Worm (Caenorhabditis elegans): ENCODE measurements around the gene R04A9.6.

The R04A9.6 gene

DNA sequence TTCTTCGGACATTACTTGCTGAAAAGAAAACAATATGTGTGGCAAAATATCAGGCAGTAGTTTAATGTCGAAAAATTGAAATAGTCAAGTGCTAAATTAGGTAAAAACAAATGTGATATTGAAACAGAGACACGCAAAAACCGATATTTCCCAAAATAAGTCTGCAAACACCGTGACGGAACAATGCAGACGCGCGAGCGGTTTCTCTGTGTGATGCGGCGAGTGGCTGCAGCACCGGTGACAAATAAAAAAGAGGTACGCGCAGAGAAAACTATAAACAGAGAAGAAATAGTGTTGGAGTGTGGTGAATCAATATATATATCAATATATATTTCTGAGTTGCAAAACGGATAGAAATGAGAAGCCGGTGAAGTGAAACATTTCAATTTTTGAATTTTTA is 14.7 kb upstream of the R04A9.6 start, which contains the start of gene ife-2 (continued):
- TF ChIP-seq lsy-12 (tag; optimal IDR thresholded peaks at IDR 0.05): no peak
- TF ChIP-seq nfya-1 (tag; optimal IDR thresholded peaks at IDR 0.05; ENCODE audit: insufficient read depth): peak; percentile 97
- no peak for TF ChIP-seq nhr-11 (tag; optimal IDR thresholded peaks at IDR 0.05)
- TF ChIP-seq nhr-43 (tag; optimal IDR thresholded peaks at IDR 0.05; ENCODE audit: poor library complexity, severe bottlenecking): peak; percentile 67
- no peak for TF ChIP-seq sea-2 (GFP tag; optimal IDR thresholded peaks at IDR 0.05)
- TF ChIP-seq mdl-1 (tag; optimal IDR thresholded peaks at IDR 0.05): no peak
- peak; percentile 5 for TF ChIP-seq skn-1 (tag; optimal IDR thresholded peaks at IDR 0.05)
- no peak for TF ChIP-seq nhr-28 (tag; optimal IDR thresholded peaks at IDR 0.05)
- no peak for TF ChIP-seq daf-12 (tag; optimal IDR thresholded peaks at IDR 0.05)
- peak; percentile 52 for TF ChIP-seq elt-2 (tag; optimal IDR thresholded peaks at IDR 0.05)
- TF ChIP-seq eor-1 (tag; optimal IDR thresholded peaks at IDR 0.05): no peak
- TF ChIP-seq nhr-237 (tag; optimal IDR thresholded peaks at IDR 0.05): no peak
- peak; percentile 81 for TF ChIP-seq hmg-11 (tag; optimal IDR thresholded peaks at IDR 0.05)

DNA sequence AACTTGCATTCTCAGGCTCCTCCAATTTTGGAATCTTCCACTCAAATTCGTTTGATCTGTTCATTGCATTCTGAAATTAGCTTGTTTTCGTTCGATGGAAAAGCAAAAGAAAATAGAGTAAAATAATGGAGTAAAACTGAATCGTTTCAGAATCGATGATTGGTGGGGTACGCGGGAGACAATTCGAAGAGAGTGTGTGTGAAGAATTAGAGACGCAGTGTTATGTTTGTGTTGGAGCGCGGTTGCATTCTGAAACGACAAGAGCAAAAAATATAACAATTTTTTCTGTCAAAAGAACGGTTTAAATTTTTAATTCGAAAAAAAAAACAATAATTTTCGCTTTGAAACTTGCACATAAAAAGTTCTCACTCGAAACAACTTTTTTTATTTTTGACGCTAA is 8.6 kb upstream of the R04A9.6 start, which contains the start of gene ceh-93:
Gene ceh-93 (minus strand): TSS at position 70 of the 400 bp plus-strand sequence.
- TF ChIP-seq ZK546.5 (tag; optimal IDR thresholded peaks at IDR 0.05) (no peak), nhr-11 (tag; optimal IDR thresholded peaks at IDR 0.05) (no peak), nhr-25 (tag; optimal IDR thresholded peaks at IDR 0.05) (no peak), hmg-11 (tag; optimal IDR thresholded peaks at IDR 0.05) (peak; percentile 43), nfya-1 (tag; optimal IDR thresholded peaks at IDR 0.05; ENCODE audit: insufficient read depth) (peak; percentile 97), tbx-2 (tag; optimal IDR thresholded peaks at IDR 0.05) (no peak), unc-62 (GFP tag; optimal IDR thresholded peaks at IDR 0.05) (no peak), nhr-12 (tag; optimal IDR thresholded peaks at IDR 0.05) (no peak), ceh-82 (tag; optimal IDR thresholded peaks at IDR 0.05) (no peak), lin-15B (tag; optimal IDR thresholded peaks at IDR 0.05) (peak; percentile 37)

DNA sequence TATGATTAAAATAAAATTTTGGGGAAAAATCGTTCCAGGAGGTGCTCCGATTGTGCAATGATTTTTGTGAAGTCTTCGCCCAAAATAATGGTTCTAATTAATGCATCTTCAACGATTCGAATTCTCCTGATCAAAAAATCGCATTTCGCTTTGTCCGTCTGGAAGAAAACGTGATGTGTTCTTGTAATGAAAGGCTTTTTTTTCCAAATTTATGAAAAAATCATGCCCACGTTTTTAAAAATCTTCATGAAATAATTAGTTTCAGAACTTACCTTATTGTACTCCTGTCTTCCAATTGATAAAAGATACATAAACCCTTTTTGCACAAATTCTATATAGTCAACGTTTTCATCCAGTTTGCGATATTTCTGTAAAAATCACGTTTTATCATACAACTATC is 7.8 kb upstream of the R04A9.6 start:
- TF ChIP-seq tbx-2 (tag; optimal IDR thresholded peaks at IDR 0.05) (no peak), fkh-10 (GFP tag; optimal IDR thresholded peaks at IDR 0.05) (no peak), R02D3.7 (tag; optimal IDR thresholded peaks at IDR 0.05) (no peak), elt-2 (tag; optimal IDR thresholded peaks at IDR 0.05) (no peak), nhr-23 (tag; optimal IDR thresholded peaks at IDR 0.05) (no peak), unc-39 (tag; optimal IDR thresholded peaks at IDR 0.05) (no peak), nhr-28 (tag; optimal IDR thresholded peaks at IDR 0.05) (no peak)

DNA sequence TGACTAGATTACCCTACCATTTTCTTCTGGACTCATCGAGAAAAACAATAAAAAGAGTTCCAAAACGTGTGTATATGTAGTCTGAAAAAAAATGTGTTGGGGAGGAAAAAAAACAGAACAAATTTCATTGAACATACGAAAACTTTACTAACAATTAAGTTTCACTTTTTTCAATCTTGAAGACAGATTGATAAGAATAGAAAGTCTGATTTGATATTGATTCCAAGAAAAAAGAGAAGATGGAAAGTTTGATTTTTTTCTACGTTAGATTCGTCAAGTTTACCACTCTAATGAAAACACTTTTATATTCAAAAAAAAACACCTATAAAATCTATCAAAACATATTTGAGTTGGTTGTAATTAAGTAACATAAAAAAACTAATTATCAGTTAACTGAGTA is 6.9 kb upstream of the R04A9.6 start, which contains the start of gene R04A9.9:
Gene R04A9.9 (minus strand): TSS at position 101 of the 400 bp plus-strand sequence.
- TF ChIP-seq unc-39 (tag; optimal IDR thresholded peaks at IDR 0.05) (no peak), daf-12 (tag; optimal IDR thresholded peaks at IDR 0.05) (no peak), nfya-1 (tag; optimal IDR thresholded peaks at IDR 0.05; ENCODE audit: insufficient read depth) (no peak), nhr-25 (tag; optimal IDR thresholded peaks at IDR 0.05) (no peak), snpc-4 (tag; optimal IDR thresholded peaks at IDR 0.05) (no peak), nhr-11 (tag; optimal IDR thresholded peaks at IDR 0.05) (no peak), ztf-4 (tag; optimal IDR thresholded peaks at IDR 0.05) (no peak), fkh-10 (GFP tag; optimal IDR thresholded peaks at IDR 0.05) (no peak), pha-4 (tag; optimal IDR thresholded peaks at IDR 0.05) (no peak), ama-1 (optimal IDR thresholded peaks at IDR 0.05) (no peak), aly-2 (tag; optimal IDR thresholded peaks at IDR 0.05) (no peak), unc-62 (GFP tag; optimal IDR thresholded peaks at IDR 0.05) (no peak), nhr-67 (tag; optimal IDR thresholded peaks at IDR 0.05) (no peak), elt-3 (tag; optimal IDR thresholded peaks at IDR 0.05) (no peak), ZK546.5 (tag; optimal IDR thresholded peaks at IDR 0.05) (no peak), sea-2 (GFP tag; optimal IDR thresholded peaks at IDR 0.05) (no peak), nhr-77 (tag; optimal IDR thresholded peaks at IDR 0.05) (no peak), nhr-76 (tag; optimal IDR thresholded peaks at IDR 0.05) (no peak), R02D3.7 (tag; optimal IDR thresholded peaks at IDR 0.05) (no peak), eor-1 (tag; optimal IDR thresholded peaks at IDR 0.05) (no peak)

DNA sequence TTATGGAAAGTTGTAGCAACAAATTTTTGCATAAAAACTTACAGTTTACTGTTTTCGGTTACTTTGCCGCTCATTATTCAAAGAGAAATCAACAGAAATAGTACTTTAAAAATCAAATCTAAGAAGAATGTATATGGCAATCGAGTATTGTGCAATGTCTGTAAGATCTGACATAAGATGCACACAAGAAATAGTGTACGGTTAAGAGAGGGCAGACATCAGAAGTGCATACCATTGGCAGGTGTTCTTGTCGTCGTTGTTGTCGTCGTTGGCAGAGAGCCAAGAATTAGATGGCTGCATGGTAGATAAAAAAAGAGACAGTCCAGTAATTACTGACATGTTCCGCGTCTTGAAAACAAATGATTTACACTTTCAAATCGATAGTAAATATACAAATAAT is 2.6 kb upstream of the R04A9.6 start, which contains the start of gene R04A9.7:
Gene R04A9.7 (minus strand): TSS at position 184 of the 400 bp plus-strand sequence.
- TF ChIP-seq mdl-1 (tag; optimal IDR thresholded peaks at IDR 0.05) (no peak), nhr-28 (tag; optimal IDR thresholded peaks at IDR 0.05) (no peak), sea-2 (GFP tag; optimal IDR thresholded peaks at IDR 0.05) (no peak), nhr-77 (tag; optimal IDR thresholded peaks at IDR 0.05) (no peak), jun-1 (tag; optimal IDR thresholded peaks at IDR 0.05) (no peak), pha-4 (tag; optimal IDR thresholded peaks at IDR 0.05) (no peak), tbx-2 (tag; optimal IDR thresholded peaks at IDR 0.05) (no peak), unc-62 (GFP tag; optimal IDR thresholded peaks at IDR 0.05) (no peak), ZK546.5 (tag; optimal IDR thresholded peaks at IDR 0.05) (no peak)
